Worm (Caenorhabditis elegans): ENCODE measurements around the gene semi-1.

Gene semi-1

DNA sequence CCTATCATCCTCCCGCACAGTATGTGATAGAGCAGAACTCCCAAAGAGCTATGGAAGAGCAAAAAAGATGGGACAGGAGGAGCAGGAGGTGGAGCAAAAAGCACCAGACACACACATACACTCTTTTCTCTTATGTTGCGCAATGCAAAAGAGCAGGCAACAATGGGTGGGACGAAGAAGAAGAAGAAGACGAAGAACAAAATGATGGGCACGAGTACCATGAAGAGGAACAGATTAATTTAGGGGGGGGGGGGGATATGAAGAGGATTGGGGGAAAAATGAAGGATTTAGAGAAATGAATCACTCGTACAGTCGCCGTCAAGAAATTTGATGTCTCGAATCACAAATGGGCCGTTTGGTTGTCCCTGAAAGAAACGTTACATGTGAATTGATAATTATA lies 3.4 kb downstream of the semi-1 start, which contains the start of gene avr-15:
TSS of gene avr-15 (minus strand) at position 101 of the 400 bp plus-strand sequence.
- no peak for TF ChIP-seq jun-1 (tag; optimal IDR thresholded peaks at IDR 0.05)
- no peak for TF ChIP-seq unc-39 (tag; optimal IDR thresholded peaks at IDR 0.05)
- TF ChIP-seq nhr-43 (tag; optimal IDR thresholded peaks at IDR 0.05; ENCODE audit: poor library complexity, severe bottlenecking), result no peak
- no peak for TF ChIP-seq eor-1 (tag; optimal IDR thresholded peaks at IDR 0.05)
- TF ChIP-seq unc-62 (GFP tag; optimal IDR thresholded peaks at IDR 0.05), result no peak
- TF ChIP-seq hmg-11 (tag; optimal IDR thresholded peaks at IDR 0.05), result no peak
- no peak for TF ChIP-seq lin-15B (tag; optimal IDR thresholded peaks at IDR 0.05)
- TF ChIP-seq nhr-77 (tag; optimal IDR thresholded peaks at IDR 0.05), result no peak
- no peak for TF ChIP-seq nhr-28 (tag; optimal IDR thresholded peaks at IDR 0.05)
- TF ChIP-seq nhr-11 (tag; optimal IDR thresholded peaks at IDR 0.05), result no peak
- TF ChIP-seq elt-1 (tag; optimal IDR thresholded peaks at IDR 0.05), result no peak

DNA sequence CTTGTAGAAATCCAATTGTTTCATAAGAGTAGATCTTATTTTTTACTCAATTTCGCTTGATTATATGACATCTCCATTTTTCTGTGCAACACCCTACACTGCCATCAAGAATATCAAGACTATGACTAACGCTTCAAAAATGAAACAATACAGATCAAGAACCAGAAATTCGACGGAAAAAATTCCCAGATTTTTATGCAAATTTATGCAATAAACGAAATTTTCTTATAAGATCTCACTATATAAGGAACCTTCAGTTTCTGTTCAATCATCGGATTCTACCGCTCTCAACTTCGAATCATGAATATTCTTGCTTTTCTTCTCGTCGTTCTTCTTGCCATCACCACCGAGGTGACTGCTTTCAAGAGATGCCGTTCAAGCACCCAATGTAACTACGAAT lies 8.7 kb downstream of the semi-1 start, which contains the start of gene R11G10.4:
TSS of gene R11G10.4 (plus strand) at position 301 of the 400 bp plus-strand sequence.
- TF ChIP-seq nhr-28 (tag; optimal IDR thresholded peaks at IDR 0.05) (no peak), egl-27 (tag; optimal IDR thresholded peaks at IDR 0.05) (no peak), nfya-1 (tag; optimal IDR thresholded peaks at IDR 0.05; ENCODE audit: insufficient read depth) (no peak), lin-15B (tag; optimal IDR thresholded peaks at IDR 0.05) (no peak), R02D3.7 (tag; optimal IDR thresholded peaks at IDR 0.05) (no peak), zag-1 (tag; optimal IDR thresholded peaks at IDR 0.05) (no peak), eor-1 (tag; optimal IDR thresholded peaks at IDR 0.05) (no peak), jun-1 (tag; optimal IDR thresholded peaks at IDR 0.05) (no peak)

DNA sequence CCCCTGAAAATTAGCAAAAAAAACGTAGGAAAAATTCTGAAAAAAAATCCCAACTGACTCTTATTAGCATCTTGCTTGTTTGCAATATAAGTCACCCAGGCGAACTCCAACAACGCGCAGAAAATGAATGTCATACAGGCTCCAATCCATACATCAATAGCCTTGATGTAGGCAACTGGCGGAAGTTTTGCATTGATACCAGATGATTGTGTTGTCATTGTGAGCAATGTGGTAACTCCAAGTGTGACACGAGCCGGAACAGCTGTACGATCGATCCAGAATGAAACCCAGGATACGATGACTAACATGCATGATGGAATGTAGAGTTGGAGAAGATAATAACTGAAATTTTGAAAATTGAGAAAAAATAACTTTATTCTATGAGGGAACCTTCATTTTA lies 15.8 kb downstream of the semi-1 start:
- no peak for TF ChIP-seq mml-1 (tag; optimal IDR thresholded peaks at IDR 0.05)
- no peak for TF ChIP-seq ceh-9 (tag; optimal IDR thresholded peaks at IDR 0.05)
- no peak for TF ChIP-seq fkh-10 (GFP tag; optimal IDR thresholded peaks at IDR 0.05)
- no peak for TF ChIP-seq pqm-1 (tag; optimal IDR thresholded peaks at IDR 0.05)
- no peak for TF ChIP-seq unc-39 (tag; optimal IDR thresholded peaks at IDR 0.05)
- TF ChIP-seq unc-62 (GFP tag; optimal IDR thresholded peaks at IDR 0.05), result no peak
- TF ChIP-seq zag-1 (tag; optimal IDR thresholded peaks at IDR 0.05), result no peak
- no peak for TF ChIP-seq nhr-23 (tag; optimal IDR thresholded peaks at IDR 0.05)
- TF ChIP-seq tbx-2 (tag; optimal IDR thresholded peaks at IDR 0.05), result no peak
- no peak for TF ChIP-seq eor-1 (tag; optimal IDR thresholded peaks at IDR 0.05)
- TF ChIP-seq snpc-4 (tag; optimal IDR thresholded peaks at IDR 0.05), result no peak
- TF ChIP-seq nhr-237 (tag; optimal IDR thresholded peaks at IDR 0.05), result no peak
- TF ChIP-seq fos-1 (tag; optimal IDR thresholded peaks at IDR 0.05), result no peak
- TF ChIP-seq ama-1 (optimal IDR thresholded peaks at IDR 0.05), result no peak
- TF ChIP-seq ceh-82 (tag; optimal IDR thresholded peaks at IDR 0.05), result no peak
- no peak for TF ChIP-seq sea-2 (GFP tag; optimal IDR thresholded peaks at IDR 0.05)
- TF ChIP-seq elt-2 (tag; optimal IDR thresholded peaks at IDR 0.05), result no peak
- no peak for TF ChIP-seq nhr-77 (tag; optimal IDR thresholded peaks at IDR 0.05)
- no peak for TF ChIP-seq nhr-76 (tag; optimal IDR thresholded peaks at IDR 0.05)

DNA sequence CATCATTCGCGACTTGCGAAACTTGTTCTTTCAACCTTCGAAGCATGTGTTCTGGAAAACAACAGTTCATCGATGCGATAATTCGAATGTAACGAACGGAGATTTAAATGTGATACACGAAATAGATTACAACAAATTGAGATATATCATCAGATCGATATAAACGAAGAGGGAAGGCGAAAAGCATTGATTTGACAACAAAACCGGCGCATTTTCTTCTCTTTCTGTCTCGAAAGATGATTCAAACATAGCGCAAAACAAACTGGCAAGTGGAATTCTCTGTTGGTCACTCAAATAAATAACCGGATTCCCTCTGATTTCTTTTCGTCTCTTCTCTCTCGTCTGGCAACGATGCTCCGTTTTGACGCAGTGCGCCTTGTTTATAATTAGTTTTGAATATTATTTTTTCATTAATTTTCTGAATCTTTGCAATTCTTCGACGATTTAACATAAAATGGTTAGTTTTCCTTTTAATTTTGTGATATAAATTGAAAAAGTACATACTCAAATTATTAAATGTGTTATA lies 17.6 kb downstream of the semi-1 start, which contains the start of the genes eea-1 and gut-2:
TSS of gene eea-1 (minus strand) at position 51 of the 526 bp plus-strand sequence.
TSS of gene gut-2 (plus strand) at position 369 of the 526 bp plus-strand sequence.
- TF ChIP-seq nfya-1 (tag; optimal IDR thresholded peaks at IDR 0.05; ENCODE audit: insufficient read depth) (peak; percentile 69), egl-5 (tag; optimal IDR thresholded peaks at IDR 0.05) (peak; percentile 60), R02D3.7 (tag; optimal IDR thresholded peaks at IDR 0.05) (no peak), ama-1 (optimal IDR thresholded peaks at IDR 0.05) (peak; percentile 19), nhr-43 (tag; optimal IDR thresholded peaks at IDR 0.05; ENCODE audit: poor library complexity, severe bottlenecking) (peak; percentile 74), nhr-11 (tag; optimal IDR thresholded peaks at IDR 0.05) (no peak), nhr-23 (tag; optimal IDR thresholded peaks at IDR 0.05) (peak; percentile 86), lin-39 (tag; optimal IDR thresholded peaks at IDR 0.05) (peak; percentile 8), nhr-12 (tag; optimal IDR thresholded peaks at IDR 0.05) (no peak), ceh-28 (tag; optimal IDR thresholded peaks at IDR 0.05) (peak; percentile 40), elt-2 (tag; optimal IDR thresholded peaks at IDR 0.05) (peak; percentile 14), nhr-25 (tag; optimal IDR thresholded peaks at IDR 0.05) (peak; percentile 73), hmg-11 (tag; optimal IDR thresholded peaks at IDR 0.05) (peak; percentile 74), snpc-4 (tag; optimal IDR thresholded peaks at IDR 0.05) (peak; percentile 79), ztf-4 (tag; optimal IDR thresholded peaks at IDR 0.05) (no peak), unc-62 (GFP tag; optimal IDR thresholded peaks at IDR 0.05) (no peak), lin-15B (tag; optimal IDR thresholded peaks at IDR 0.05) (peak; percentile 77), pha-4 (tag; optimal IDR thresholded peaks at IDR 0.05) (peak; percentile 92)
